Fruit fly (Drosophila melanogaster) whole organism, embryonic: ENCODE measurements around the gene AstCC.
A peak's percentile ranks its signal among the peaks of the same experiment; 100 is the strongest.

Source experiments
- Bgb ChIP-seq: fragments of 200-800 bp; sonication (Bioruptor generic); IDR thresholded peaks from 2 replicates; pipeline ENCODE4 v1.3.6; 2022; ENCODE audit warnings: missing biosample characterization, missing genetic modification characterization; ENCODE audit not compliant: partially characterized antibody
- CG1024 ChIP-seq: fragments of 200-800 bp; sonication (Bioruptor generic); IDR thresholded peaks from 2 replicates; pipeline ENCODE4 v1.3.6; 2022; ENCODE audit warnings: missing biosample characterization, missing genetic modification characterization
- CG10462 ChIP-seq: fragments of 200-800 bp; sonication (Bioruptor generic); optimal IDR thresholded peaks from 2 replicates; lab custom pipeline; 2016; ENCODE audit warnings: missing biosample characterization, missing genetic modification characterization
- CG11398 ChIP-seq: fragments of 200-800 bp; sonication (Bioruptor generic); optimal IDR thresholded peaks from 2 replicates; lab custom pipeline; 2016; ENCODE audit warnings: missing biosample characterization, missing genetic modification characterization
- CG11456 ChIP-seq: fragments of 200-800 bp; sonication (Bioruptor generic); IDR thresholded peaks from 3 replicates; pipeline ENCODE4 v1.3.6; 2022; ENCODE audit warnings: missing biosample characterization, missing genetic modification characterization
- CG12236 ChIP-seq: fragments of 200-800 bp; sonication (Bioruptor generic); optimal IDR thresholded peaks from 2 replicates; lab custom pipeline; 2016; ENCODE audit warnings: missing biosample characterization, missing genetic modification characterization
- CG13775 ChIP-seq: fragments of 200-800 bp; sonication (Bioruptor generic); optimal IDR thresholded peaks from 3 replicates; lab custom pipeline; 2017; ENCODE audit warnings: missing biosample characterization, mild to moderate bottlenecking, missing genetic modification characterization
- CG17186 ChIP-seq: fragments of 200-800 bp; sonication (Bioruptor generic); optimal IDR thresholded peaks from 3 replicates; lab custom pipeline; 2017; ENCODE audit warnings: missing biosample characterization, missing genetic modification reagents, missing genetic modification characterization
- CG17568 ChIP-seq: fragments of 200-800 bp; sonication (Bioruptor generic); optimal IDR thresholded peaks from 2 replicates; lab custom pipeline; 2018; ENCODE audit warnings: missing biosample characterization, mild to moderate bottlenecking, missing genetic modification characterization, moderate library complexity
- CG17802 ChIP-seq: fragments of 200-800 bp; sonication (Bioruptor generic); optimal IDR thresholded peaks from 2 replicates; lab custom pipeline; 2018; ENCODE audit warnings: missing biosample characterization, mild to moderate bottlenecking, missing genetic modification characterization, moderate library complexity
- CG1832 ChIP-seq: fragments of 200-800 bp; sonication (Bioruptor generic); optimal IDR thresholded peaks from 2 replicates; lab custom pipeline; 2017; ENCODE audit warnings: missing biosample characterization, mild to moderate bottlenecking, missing genetic modification characterization, inconsistent platforms
- CG2202 ChIP-seq: fragments of 200-800 bp; sonication (Bioruptor generic); optimal IDR thresholded peaks from 2 replicates; lab custom pipeline; 2018; ENCODE audit warnings: missing biosample characterization, mild to moderate bottlenecking, missing genetic modification characterization
- CG2678 ChIP-seq: fragments of 200-800 bp; sonication (Bioruptor generic); optimal IDR thresholded peaks from 3 replicates; lab custom pipeline; 2019; ENCODE audit warnings: missing biosample characterization, mild to moderate bottlenecking, missing genetic modification characterization, moderate library complexity
- CG30431 ChIP-seq: fragments of 200-800 bp; sonication (Bioruptor generic); optimal IDR thresholded peaks from 2 replicates; lab custom pipeline; 2017; ENCODE audit warnings: missing biosample characterization, missing genetic modification characterization
- CG3065 ChIP-seq: fragments of 200-800 bp; sonication (Bioruptor generic); optimal IDR thresholded peaks from 2 replicates; lab custom pipeline; 2016; ENCODE audit warnings: missing biosample characterization, missing genetic modification characterization
- CG4820 ChIP-seq: fragments of 200-800 bp; sonication (Bioruptor generic); optimal IDR thresholded peaks from 3 replicates; lab custom pipeline; 2016; ENCODE audit warnings: missing biosample characterization, missing genetic modification characterization
- CG6813 ChIP-seq: fragments of 200-800 bp; sonication (Bioruptor generic); optimal IDR thresholded peaks from 2 replicates; lab custom pipeline; 2017; ENCODE audit warnings: missing biosample characterization, missing genetic modification characterization, mild to moderate bottlenecking, moderate library complexity, missing genetic modification reagents
- CG7556 ChIP-seq: fragments of 200-800 bp; sonication (Bioruptor generic); optimal IDR thresholded peaks from 2 replicates; lab custom pipeline; 2017; ENCODE audit warnings: missing biosample characterization, mild to moderate bottlenecking, missing genetic modification characterization
- CG8290 ChIP-seq, 3 experiments: fragments of 200-800 bp; sonication (Bioruptor generic); optimal IDR thresholded peaks; 2 replicates each; lab custom pipeline; 2016 to 2019; ENCODE audit warnings: missing biosample characterization in 3 of 3, missing genetic modification characterization in 3 of 3, mild to moderate bottlenecking in 2 of 3, moderate library complexity in 1 of 3
- CG9609 ChIP-seq: fragments of 200-800 bp; sonication (Bioruptor generic); optimal IDR thresholded peaks from 3 replicates; lab custom pipeline; 2016; ENCODE audit warnings: missing biosample characterization, missing genetic modification characterization
- Drgx ChIP-seq: fragments of 200-800 bp; sonication (Bioruptor generic); IDR thresholded peaks from 2 replicates; pipeline ENCODE4 v1.3.6; 2022; ENCODE audit warnings: missing biosample characterization, missing genetic modification characterization
- ERR ChIP-seq: fragments of 200-800 bp; sonication (Bioruptor generic); optimal IDR thresholded peaks from 2 replicates; lab custom pipeline; 2016; ENCODE audit warnings: missing biosample characterization, missing genetic modification characterization
- HLH3B ChIP-seq: fragments of 200-800 bp; sonication (Bioruptor generic); IDR thresholded peaks from 2 replicates; pipeline ENCODE4 v1.3.6; 2022; ENCODE audit warnings: missing biosample characterization, missing genetic modification characterization
- Hmx ChIP-seq: fragments of 200-800 bp; sonication (Bioruptor generic); optimal IDR thresholded peaks from 2 replicates; lab custom pipeline; 2016; ENCODE audit warnings: missing biosample characterization, missing genetic modification characterization
- Hsf ChIP-seq: fragments of 200-800 bp; sonication (Bioruptor generic); optimal IDR thresholded peaks from 3 replicates; lab custom pipeline; 2016; ENCODE audit warnings: missing biosample characterization, missing genetic modification characterization
- Mad ChIP-seq: fragments of 200-800 bp; sonication (Bioruptor generic); optimal IDR thresholded peaks from 2 replicates; lab custom pipeline; 2016; ENCODE audit warnings: missing biosample characterization, missing genetic modification characterization
- Med ChIP-seq: fragments of 200-800 bp; sonication (Bioruptor generic); peaks from one replicate; lab custom pipeline; 2016; ENCODE audit warnings: missing biosample characterization, missing genetic modification characterization, mild to moderate bottlenecking, inconsistent platforms, moderate library complexity
- Tbp ChIP-seq: fragments of >200 bp; optimal IDR thresholded peaks from 2 replicates; lab custom pipeline; 2018; ENCODE audit warnings: missing biosample characterization, missing genetic modification characterization
- ara ChIP-seq: fragments of 200-800 bp; sonication (Bioruptor generic); IDR thresholded peaks from 2 replicates; pipeline ENCODE4 v1.3.6; 2022; ENCODE audit warnings: missing biosample characterization, missing genetic modification characterization
- bowl ChIP-seq: fragments of 200-800 bp; sonication (Bioruptor generic); IDR thresholded peaks from 2 replicates; pipeline ENCODE4 v1.3.6; 2022; ENCODE audit warnings: missing biosample characterization, missing genetic modification characterization
- crol ChIP-seq: fragments of 200-800 bp; sonication (Bioruptor generic); IDR thresholded peaks from 2 replicates; pipeline ENCODE4 v1.3.6; 2022; ENCODE audit warnings: missing biosample characterization, missing genetic modification characterization
- dan ChIP-seq: fragments of 200-800 bp; sonication (Bioruptor generic); IDR thresholded peaks from 2 replicates; pipeline ENCODE4 v1.3.6; 2022; ENCODE audit warnings: missing biosample characterization, missing genetic modification characterization
- dm ChIP-seq: fragments of 200-800 bp; sonication (Bioruptor generic); optimal IDR thresholded peaks from 3 replicates; lab custom pipeline; 2016; ENCODE audit warnings: missing biosample characterization, missing genetic modification characterization
- en ChIP-seq: fragments of 200-800 bp; sonication (Bioruptor generic); optimal IDR thresholded peaks from 2 replicates; lab custom pipeline; 2016; ENCODE audit warnings: missing biosample characterization, missing genetic modification characterization
- ftz-f1 ChIP-seq: fragments of 200-800 bp; sonication (Bioruptor generic); optimal IDR thresholded peaks from 2 replicates; lab custom pipeline; 2016; ENCODE audit warnings: missing biosample characterization, missing genetic modification characterization
- gt ChIP-seq: fragments of 200-800 bp; sonication (Bioruptor generic); IDR thresholded peaks from 2 replicates; pipeline ENCODE4 v1.3.6; 2022; ENCODE audit warnings: missing biosample characterization, missing genetic modification characterization
- klu ChIP-seq: fragments of 200-800 bp; sonication (Bioruptor generic); IDR thresholded peaks from 2 replicates; pipeline ENCODE4 v1.3.6; 2022; ENCODE audit warnings: missing biosample characterization, missing genetic modification characterization
- lbe ChIP-seq: fragments of 200-800 bp; sonication (Bioruptor generic); optimal IDR thresholded peaks from 2 replicates; lab custom pipeline; 2016; ENCODE audit warnings: missing biosample characterization, mild to moderate bottlenecking, missing genetic modification characterization
- nau ChIP-seq: fragments of 200-800 bp; sonication (Bioruptor generic); optimal IDR thresholded peaks from 3 replicates; lab custom pipeline; 2017; ENCODE audit warnings: missing biosample characterization, mild to moderate bottlenecking, missing genetic modification characterization, missing genetic modification reagents
- otp ChIP-seq: fragments of 200-800 bp; sonication (Bioruptor generic); IDR thresholded peaks from 3 replicates; pipeline ENCODE4, ENCODE4 v1.3.6; 2022; ENCODE audit warnings: missing biosample characterization, missing genetic modification characterization
- p53 ChIP-seq: fragments of 200-800 bp; sonication (Bioruptor generic); optimal IDR thresholded peaks from 2 replicates; lab custom pipeline; 2016; ENCODE audit warnings: missing biosample characterization, missing genetic modification characterization
- pb ChIP-seq: fragments of 200-800 bp; sonication (Bioruptor generic); optimal IDR thresholded peaks from 3 replicates; lab custom pipeline; 2016; ENCODE audit warnings: missing biosample characterization, missing genetic modification characterization
- prd ChIP-seq, 3 experiments: fragments of >200 bp in 2 of 3; fragments of 200-800 bp in 1 of 3; sonication (Bioruptor generic) in 1 of 3; optimal IDR thresholded peaks in 2 of 3; IDR thresholded peaks in 1 of 3; 2 replicates in 2 of 3; 3 replicates in 1 of 3; pipeline versions ENCODE4 v1.3.6 to Lab custom; 2017 to 2022; ENCODE audit warnings: missing biosample characterization in 1 of 3, missing genetic modification characterization in 1 of 3
- ranshi ChIP-seq: fragments of 200-800 bp; sonication (Bioruptor generic); IDR thresholded peaks from 2 replicates; pipeline ENCODE4 v1.3.6; 2022; ENCODE audit warnings: missing biosample characterization, missing genetic modification characterization
- so ChIP-seq: fragments of 200-800 bp; sonication (Bioruptor generic); IDR thresholded peaks from 3 replicates; pipeline ENCODE4 v1.3.6; 2022; ENCODE audit warnings: missing biosample characterization, missing genetic modification characterization
- sqz ChIP-seq: fragments of 200-800 bp; sonication (Bioruptor generic); optimal IDR thresholded peaks from 3 replicates; lab custom pipeline; 2018; ENCODE audit warnings: missing biosample characterization, mild to moderate bottlenecking, missing genetic modification characterization
- ssp ChIP-seq: fragments of 200-800 bp; sonication (Bioruptor generic); IDR thresholded peaks from 2 replicates; pipeline ENCODE4 v1.3.6; 2022; ENCODE audit warnings: missing biosample characterization, missing genetic modification characterization
- wor ChIP-seq: fragments of 200-800 bp; sonication (Bioruptor generic); IDR thresholded peaks from 2 replicates; pipeline ENCODE4 v1.3.6; 2022; ENCODE audit warnings: missing biosample characterization, missing genetic modification characterization
- zf30C ChIP-seq: fragments of 200-800 bp; sonication (Bioruptor generic); optimal IDR thresholded peaks from 3 replicates; lab custom pipeline; 2018; ENCODE audit warnings: missing biosample characterization, mild to moderate bottlenecking, missing genetic modification characterization
- zfh2 ChIP-seq: fragments of 200-800 bp; sonication (Bioruptor generic); optimal IDR thresholded peaks from 2 replicates; lab custom pipeline; 2016; ENCODE audit warnings: missing biosample characterization, missing genetic modification characterization

The AstCC gene

dm6 chr2L:11044678-11045466 lies 40.2 kb downstream of the AstCC start (continued):
- no peak for TF ChIP-seq CG4820
- no peak for TF ChIP-seq CG17802 (tag; lab: Kevin White, UChicago)
- peak; percentile 42 for TF ChIP-seq Drgx (GFP tag; lab: Robert Waterston, UW)
- TF ChIP-seq klu: no peak
- TF ChIP-seq Mad (GFP tag; lab: Kevin White, UChicago): no peak
- TF ChIP-seq lbe (GFP tag; lab: Kevin White, UChicago): peak; percentile 53
- peak; percentile 93 for TF ChIP-seq crol (GFP tag; lab: Robert Waterston, UW)
- no peak for TF ChIP-seq CG2202 (tag; lab: Kevin White, UChicago)
- no peak for TF ChIP-seq ftz-f1 (GFP tag; lab: Kevin White, UChicago)
- peak; percentile 19 for TF ChIP-seq CG13775 (GFP tag; lab: Kevin White, UChicago)
- peak; percentile 32 for TF ChIP-seq sqz (GFP tag; lab: Kevin White, UChicago)
- peak; percentile 69 for TF ChIP-seq CG17568 (GFP tag; lab: Kevin White, UChicago)
- peak; percentile 18; the same call in 1 of the 3 replicates for TF ChIP-seq otp (GFP tag; lab: Robert Waterston, UW)
- no peak for TF ChIP-seq dan
- TF ChIP-seq CG6813 (GFP tag; lab: Kevin White, UChicago): peak; percentile 69
- no peak for TF ChIP-seq ssp (GFP tag; lab: Robert Waterston, UW)
- no peak for TF ChIP-seq gt
- TF ChIP-seq Hmx (GFP tag; lab: Kevin White, UChicago): no peak
- TF ChIP-seq CG7556: peak; percentile 32
- TF ChIP-seq CG11456 (GFP tag; lab: Robert Waterston, UW): no peak
- TF ChIP-seq so (GFP tag; lab: Robert Waterston, UW): peak; percentile 54; the same call in 2 of the 3 replicates
- TF ChIP-seq CG30431 (GFP tag; lab: Kevin White, UChicago): no peak
- peak; percentile 6 for TF ChIP-seq zfh2 (GFP tag; lab: Kevin White, UChicago)
- peak; percentile 77 for TF ChIP-seq CG1832 (GFP tag; lab: Kevin White, UChicago)
- no peak for TF ChIP-seq CG17186
- no peak for TF ChIP-seq CG3065 (GFP tag; lab: Kevin White, UChicago)
- no peak for TF ChIP-seq dm
- no peak for TF ChIP-seq bowl (GFP tag; lab: Robert Waterston, UW)
- peak; percentile 72 for TF ChIP-seq nau (GFP tag; lab: Kevin White, UChicago)
- no peak for TF ChIP-seq CG10462 (GFP tag; lab: Kevin White, UChicago)
- 0 out of 2 replicates have a peak, but pooled peaks have one; percentile 22 for TF ChIP-seq Bgb
- no peak for TF ChIP-seq en (GFP tag; lab: Kevin White, UChicago)
- no peak for TF ChIP-seq zf30C (GFP tag; lab: Kevin White, UChicago)
- TF ChIP-seq CG8290 (GFP tag; optimal IDR thresholded peaks at IDR 0.05; lab: Kevin White, UChicago): no peak
- peak in 1 of 2 experiments; percentile 41 for TF ChIP-seq CG8290 (tag; optimal IDR thresholded peaks at IDR 0.05; lab: Kevin White, UChicago)
- no peak for TF ChIP-seq CG12236 (GFP tag; lab: Kevin White, UChicago)
- no peak for TF ChIP-seq Tbp (GFP tag; lab: Kevin White, UChicago)
- TF ChIP-seq Hsf (GFP tag; lab: Kevin White, UChicago): peak; percentile 14
- TF ChIP-seq HLH3B: no peak; the same call in 1 of the 2 replicates
- TF ChIP-seq Med (GFP tag; lab: Kevin White, UChicago): peak; percentile 78
- TF ChIP-seq CG2678 (tag; lab: Kevin White, UChicago): peak; percentile 68
- TF ChIP-seq ara (GFP tag; lab: Robert Waterston, UW): no peak
- TF ChIP-seq ranshi (GFP tag; lab: Robert Waterston, UW): no peak
- peak; percentile 51 for TF ChIP-seq ERR
- no peak for TF ChIP-seq pb
- no peak; the same call in 1 of the 2 replicates for TF ChIP-seq CG1024 (GFP tag; lab: Robert Waterston, UW)
- no peak for TF ChIP-seq CG9609
- TF ChIP-seq CG11398 (GFP tag; lab: Kevin White, UChicago): no peak
- no peak for TF ChIP-seq p53 (GFP tag; lab: Kevin White, UChicago)
- TF ChIP-seq wor: no peak
- no peak for TF ChIP-seq prd (optimal IDR thresholded peaks at IDR 0.05; lab: Kevin White, UChicago)
- TF ChIP-seq prd (GFP tag; IDR thresholded peaks at IDR 0.05; lab: Robert Waterston, UW): 0 out of 3 replicates have a peak, but pooled peaks have one; percentile 30
